Worm (Caenorhabditis elegans) whole organism, young adult: ENCODE results near the gene clec-9.

Experiments
- F33H1.4 ChIP-seq: fragments of 200-800 bp; sonication (Bioruptor generic); IDR thresholded peaks from 2 replicates; pipeline ENCODE4 v1.3.6; 2022; ENCODE audit warnings: missing genetic modification reagents, missing genetic modification characterization, missing compliant biosample characterization
- F37B4.10 ChIP-seq: fragments of 200-800 bp; sonication (Bioruptor generic); IDR thresholded peaks from 2 replicates; pipeline ENCODE4 v1.3.6; 2022; ENCODE audit warnings: missing genetic modification characterization, missing compliant biosample characterization
- F52B5.7 ChIP-seq: sonication (generic microtip); optimal IDR thresholded peaks from 2 replicates; lab custom pipeline; 2016; ENCODE audit warnings: mild to moderate bottlenecking, missing genetic modification characterization, missing compliant biosample characterization
- Y67H2A.10 ChIP-seq: fragments of 200-800 bp; sonication (Bioruptor generic); conservative IDR thresholded peaks from 2 replicates; pipeline ENCODE4 v1.3.6; 2022; ENCODE audit warnings: missing genetic modification reagents, missing genetic modification characterization, missing compliant biosample characterization
- bed-2 ChIP-seq: fragments of 200-800 bp; sonication (Bioruptor generic); IDR thresholded peaks from 2 replicates; pipeline ENCODE4 v1.3.6; 2022; ENCODE audit warnings: missing genetic modification reagents, missing genetic modification characterization, missing compliant biosample characterization
- pha-4 ChIP-seq: fragments of 150-350 bp; sonication (generic microtip); optimal IDR thresholded peaks from 2 replicates; lab custom pipeline; 2014; ENCODE audit warnings: missing biosample characterization, missing genetic modification reagents, missing genetic modification characterization
- unc-130 ChIP-seq: sonication (generic microtip); optimal IDR thresholded peaks from 2 replicates; lab custom pipeline; 2016; ENCODE audit warnings: missing genetic modification reagents, missing genetic modification characterization, missing compliant biosample characterization
- unc-62 ChIP-seq: fragments of 150-350 bp; optimal IDR thresholded peaks from 2 replicates; lab custom pipeline; 2014; ENCODE audit warnings: missing biosample characterization, missing genetic modification reagents, missing genetic modification characterization

DNA sequence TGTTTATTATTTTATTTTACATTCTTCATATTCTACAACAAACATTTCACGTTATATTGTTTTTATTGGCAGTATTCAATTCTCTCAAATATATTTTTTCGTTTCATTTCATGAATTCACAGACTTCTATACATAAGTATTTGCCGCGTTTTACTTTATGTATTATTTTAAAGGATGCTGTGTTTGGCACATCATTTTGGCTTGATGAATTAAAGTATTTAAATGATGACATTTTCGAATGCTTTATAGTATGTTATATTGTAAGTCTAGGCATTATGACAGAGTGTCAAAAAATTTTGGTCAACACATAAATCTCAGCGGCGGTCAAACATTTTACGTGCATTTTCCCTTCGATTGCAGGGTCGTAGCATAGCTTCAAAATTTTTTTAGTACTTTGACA is 10.9 kb downstream of the clec-9 start:
- no peak for TF ChIP-seq F37B4.10 (GFP tag; lab: Robert Waterston, UW)
- no peak for TF ChIP-seq unc-130
- no peak for TF ChIP-seq Y67H2A.10
- TF ChIP-seq unc-62, result no peak
- no peak for TF ChIP-seq bed-2 (GFP tag; lab: Robert Waterston, UW)
- no peak for TF ChIP-seq F33H1.4
- no peak for TF ChIP-seq F52B5.7 (tag; lab: Kevin White, UChicago)
- TF ChIP-seq pha-4 (tag; lab: Kevin White, UChicago), result no peak
